Fruit fly (Drosophila melanogaster): ENCODE measurements around the gene Vps13B.

Gene Vps13B

DNA sequence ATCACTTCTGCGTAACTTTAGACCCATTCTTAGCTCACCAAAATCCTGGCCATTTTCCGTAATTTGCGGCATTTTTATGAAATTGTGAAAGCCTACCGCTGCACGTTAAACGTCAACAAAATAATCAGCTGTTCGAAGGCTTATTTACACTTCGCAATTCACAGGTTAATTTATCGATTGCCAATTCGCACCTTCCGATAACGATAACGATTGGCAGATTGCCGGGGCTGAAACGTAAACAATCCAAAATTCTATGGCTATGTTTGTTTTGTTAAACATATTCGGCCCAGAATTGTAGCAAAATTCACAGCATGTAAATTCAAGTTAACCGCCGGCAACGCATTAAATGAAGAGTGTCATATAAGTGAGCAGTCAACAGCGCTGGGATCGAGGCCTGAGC is at the start of gene Vps13B, which contains the start of gene eIF2Balpha (continued):
- TF ChIP-seq Ets65A (GFP tag) (no peak), Usf (GFP tag; optimal IDR thresholded peaks at IDR 0.05) (no peak), crc (GFP tag; optimal IDR thresholded peaks at IDR 0.05) (no peak), B-H2 (GFP tag; optimal IDR thresholded peaks at IDR 0.05) (no peak), Neu2 (GFP tag; optimal IDR thresholded peaks at IDR 0.05; ENCODE audit: borderline replicate concordance) (no peak), dm (GFP tag; optimal IDR thresholded peaks at IDR 0.05) (no peak), CG5953 (GFP tag; IDR thresholded peaks at IDR 0.05) (no peak), CG9797 (GFP tag; optimal IDR thresholded peaks at IDR 0.05) (no peak), ara (GFP tag; IDR thresholded peaks at IDR 0.05) (peak; percentile 36; the same call in 1 of the 2 replicates), H2.0 (GFP tag; IDR thresholded peaks at IDR 0.05) (peak; percentile 32; the same call in 1 of the 2 replicates), pita (GFP tag; optimal IDR thresholded peaks at IDR 0.05) (no peak), lilli (GFP tag; optimal IDR thresholded peaks at IDR 0.05) (no peak), CG14860 (GFP tag; IDR thresholded peaks at IDR 0.05; ENCODE audit: partially characterized antibody) (peak; percentile 63), CG13287 (GFP tag; IDR thresholded peaks at IDR 0.05; ENCODE audit: partially characterized antibody) (peak; percentile 86), CG17612 (GFP tag; IDR thresholded peaks at IDR 0.05) (no peak), aop (GFP tag; IDR thresholded peaks at IDR 0.05) (no peak), Six4 (GFP tag; optimal IDR thresholded peaks at IDR 0.05) (no peak), CG11504 (tag; optimal IDR thresholded peaks at IDR 0.05) (no peak), CG12071 (GFP tag; optimal IDR thresholded peaks at IDR 0.05) (no peak), CG8359 (GFP tag; optimal IDR thresholded peaks at IDR 0.05; ENCODE audit: borderline replicate concordance) (no peak), CG2712 (tag; optimal IDR thresholded peaks at IDR 0.05) (no peak), CG32532 (GFP tag; IDR thresholded peaks at IDR 0.05) (no peak), btn (GFP tag; optimal IDR thresholded peaks at IDR 0.05) (no peak), Mad (GFP tag; optimal IDR thresholded peaks at IDR 0.05) (no peak), Dref (GFP tag; IDR thresholded peaks at IDR 0.05) (peak; percentile 88), ssp (GFP tag; IDR thresholded peaks at IDR 0.05) (0 out of 2 replicates have a peak, but pooled peaks have one; percentile 7), caup (GFP tag; optimal IDR thresholded peaks at IDR 0.05; ENCODE audit: severe bottlenecking) (no peak), Blimp-1 (GFP tag; optimal IDR thresholded peaks at IDR 0.05) (no peak), CG16815 (GFP tag; optimal IDR thresholded peaks at IDR 0.05) (no peak), nerfin-2 (GFP tag; IDR thresholded peaks at IDR 0.05; ENCODE audit: partially characterized antibody) (peak; percentile 85), HmgZ (tag; optimal IDR thresholded peaks at IDR 0.05) (no peak), CG18619 (GFP tag; optimal IDR thresholded peaks at IDR 0.05) (no peak), Sox100B (GFP tag; optimal IDR thresholded peaks at IDR 0.05) (no peak), pzg (GFP tag; optimal IDR thresholded peaks at IDR 0.05) (peak; percentile 69), Camta (GFP tag; optimal IDR thresholded peaks at IDR 0.05) (no peak), Optix (GFP tag; IDR thresholded peaks at IDR 0.05) (0 out of 3 replicates have a peak, but pooled peaks have one; percentile 35), CG11093 (GFP tag; IDR thresholded peaks at IDR 0.05) (no peak), ato (GFP tag; IDR thresholded peaks at IDR 0.05; ENCODE audit: partially characterized antibody) (peak; percentile 87), CkIIα-i1 (GFP tag; IDR thresholded peaks at IDR 0.05) (no peak), CG10959 (GFP tag; IDR thresholded peaks at IDR 0.05) (0 out of 2 replicates have a peak, but pooled peaks have one; percentile 6), CG30403 (GFP tag; optimal IDR thresholded peaks at IDR 0.05) (no peak), CG17361 (GFP tag; IDR thresholded peaks at IDR 0.05) (no peak), Fer3 (tag; optimal IDR thresholded peaks at IDR 0.05) (no peak), sna (GFP tag; IDR thresholded peaks at IDR 0.05; ENCODE audit: partially characterized antibody) (peak; percentile 81), shn (GFP tag; optimal IDR thresholded peaks at IDR 0.05) (no peak), Vsx1 (GFP tag; optimal IDR thresholded peaks at IDR 0.05) (no peak), CG11696 (GFP tag; IDR thresholded peaks at IDR 0.05) (no peak), sug (tag; optimal IDR thresholded peaks at IDR 0.05) (no peak), CG9609 (GFP tag; optimal IDR thresholded peaks at IDR 0.05) (no peak), NC2α (GFP tag; optimal IDR thresholded peaks at IDR 0.05) (no peak), CG13296 (GFP tag; optimal IDR thresholded peaks at IDR 0.05) (no peak)

All from whole organism, embryonic.